Fruit fly (Drosophila melanogaster) whole organism: ENCODE results near the gene lin-52.

Experiments used
- CG8478 ChIP-seq: fragments of >200 bp; optimal IDR thresholded peaks from 2 replicates; lab custom pipeline; 2018; ENCODE audit warnings: inconsistent platforms
- pan ChIP-seq: fragments of >200 bp; optimal IDR thresholded peaks from 2 replicates; lab custom pipeline; 2017

- TF ChIP-seq CG8478 (lab: Kevin White, UChicago), result no peak
- no peak for TF ChIP-seq pan (lab: Kevin White, UChicago)
These were observed 28.7 kb upstream of the lin-52 start for dm6 chrX:5783260-5784040.
